Fruit fly (Drosophila melanogaster): Measurements from ENCODE around the gene side.
A peak's percentile ranks its signal among the peaks of the same experiment; 100 is the strongest.

side gene

DNA sequence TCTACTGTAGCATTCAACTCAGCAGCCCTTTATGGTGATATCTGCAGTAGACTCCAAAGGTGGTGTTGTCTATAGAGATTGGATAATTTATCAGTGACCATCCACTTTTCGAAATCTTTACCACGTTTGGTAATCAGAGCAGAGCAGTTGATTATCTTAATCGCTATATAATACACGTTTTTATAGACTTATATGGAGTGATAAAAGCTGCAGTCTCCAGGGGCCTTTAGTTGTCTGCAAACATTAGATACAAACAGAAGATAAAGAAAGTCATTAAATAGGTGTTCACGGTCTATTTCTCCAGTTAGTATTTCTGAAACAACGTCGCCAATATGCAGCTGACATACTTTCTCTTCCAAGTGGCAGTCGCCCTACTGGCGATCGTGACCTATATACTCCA, 41.1 kb upstream of the side start, which contains the start of gene Cyp6a18:
TSS of gene Cyp6a18 (plus strand) at position 301 of the 400 bp plus-strand sequence.
- TF ChIP-seq pzg (GFP tag; optimal IDR thresholded peaks at IDR 0.05) (no peak), trem (tag; optimal IDR thresholded peaks at IDR 0.05) (no peak), Bteb2 (GFP tag; optimal IDR thresholded peaks at IDR 0.05) (no peak), prd (optimal IDR thresholded peaks at IDR 0.05) (no peak), prd (GFP tag; IDR thresholded peaks at IDR 0.05) (no peak), pita (GFP tag; optimal IDR thresholded peaks at IDR 0.05) (no peak), da (GFP tag; optimal IDR thresholded peaks at IDR 0.05) (no peak), jing (GFP tag; optimal IDR thresholded peaks at IDR 0.05) (no peak), hkb (optimal IDR thresholded peaks at IDR 0.05) (no peak), hkb (GFP tag; IDR thresholded peaks at IDR 0.05) (no peak)

DNA sequence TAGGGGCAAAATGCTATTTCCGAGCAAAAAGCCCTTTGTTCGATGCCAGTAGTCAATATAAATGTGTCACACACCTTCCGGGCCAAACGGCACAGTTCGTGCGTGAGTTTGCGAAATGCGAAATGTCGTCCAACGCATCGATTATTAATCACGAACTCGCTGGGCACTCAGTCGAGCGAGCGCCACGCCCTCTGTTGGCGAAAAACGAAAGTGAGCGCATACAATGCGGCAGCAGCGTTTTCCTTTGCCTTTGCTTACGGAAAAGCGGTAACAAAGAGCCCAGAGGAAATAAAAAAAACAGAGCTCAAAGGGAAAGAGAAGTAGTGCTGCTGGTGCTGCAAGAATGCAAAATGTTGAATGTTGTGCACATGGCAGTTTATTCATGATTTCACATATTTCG, 40.2 kb upstream of the side start:
- TF ChIP-seq CTCF (GFP tag; optimal IDR thresholded peaks at IDR 0.05), result peak; percentile 77
- no peak for TF ChIP-seq Hsf (GFP tag; optimal IDR thresholded peaks at IDR 0.05)

DNA sequence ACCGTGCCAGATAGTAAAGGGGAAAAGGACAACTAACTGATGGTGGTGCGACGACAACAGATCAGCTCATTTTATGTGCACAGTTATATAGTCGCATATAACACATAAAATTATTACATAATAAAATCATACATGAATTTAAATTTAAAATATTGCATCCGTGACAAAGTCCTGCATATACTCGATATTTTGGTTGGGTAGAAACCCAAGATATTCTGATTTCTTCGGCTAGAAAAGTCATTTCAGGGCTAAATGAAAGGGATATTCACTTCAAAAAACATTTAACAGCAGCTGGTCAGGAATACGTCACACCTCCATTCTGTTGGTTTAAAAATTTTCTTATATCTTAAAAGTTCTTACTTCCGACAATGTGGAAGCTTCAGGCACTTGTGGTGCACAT, 26.6 kb upstream of the side start, which contains the start of gene CG13978:
TSS of gene CG13978 (plus strand) at position 301 of the 400 bp plus-strand sequence.
- no peak for TF ChIP-seq Dfd (GFP tag; optimal IDR thresholded peaks at IDR 0.05)
- TF ChIP-seq al (GFP tag; IDR thresholded peaks at IDR 0.05), result no peak
- TF ChIP-seq croc (GFP tag; conservative IDR thresholded peaks at IDR 0.05), result no peak
- TF ChIP-seq CG1024 (GFP tag; IDR thresholded peaks at IDR 0.05), result no peak
- TF ChIP-seq CG3847 (GFP tag; IDR thresholded peaks at IDR 0.05), result no peak
- no peak for TF ChIP-seq TFAM (GFP tag; optimal IDR thresholded peaks at IDR 0.05)

DNA sequence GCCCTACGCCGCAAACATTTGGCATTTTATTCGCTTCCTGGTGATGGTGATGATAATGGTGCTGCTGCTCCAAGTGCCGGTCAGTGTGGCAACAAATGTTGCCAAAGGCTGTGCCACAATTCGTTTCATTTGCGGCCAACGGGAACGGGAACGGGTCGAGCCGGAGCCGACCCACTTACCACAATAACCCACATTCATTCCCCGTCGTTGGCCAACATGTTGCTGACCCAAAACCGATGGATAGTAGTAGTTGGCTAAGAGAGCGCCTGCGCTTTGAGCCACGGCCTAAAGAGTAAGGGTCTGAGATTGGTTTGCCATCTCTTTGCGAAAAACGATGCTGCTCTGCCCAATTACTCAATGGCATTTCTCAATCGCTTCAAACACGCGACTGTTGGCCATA, 25.6 kb upstream of the side start:
- no peak for TF ChIP-seq org-1 (GFP tag; optimal IDR thresholded peaks at IDR 0.05)
- TF ChIP-seq CG11504 (tag; optimal IDR thresholded peaks at IDR 0.05), result peak; percentile 98
- no peak for TF ChIP-seq slbo (GFP tag; IDR thresholded peaks at IDR 0.05)
- TF ChIP-seq Trl (optimal IDR thresholded peaks at IDR 0.05), result peak in 1 of 2 experiments; percentile 19
- no peak for TF ChIP-seq Trl (GFP tag; optimal IDR thresholded peaks at IDR 0.05)
- TF ChIP-seq bowl (GFP tag; IDR thresholded peaks at IDR 0.05), result no peak
- peak; percentile 59 for TF ChIP-seq Deaf1 (tag; optimal IDR thresholded peaks at IDR 0.05)
- no peak for TF ChIP-seq CG1792 (GFP tag; optimal IDR thresholded peaks at IDR 0.05)
- peak; percentile 17 for TF ChIP-seq abd-A (tag; optimal IDR thresholded peaks at IDR 0.05)
- peak; percentile 37 for TF ChIP-seq CG3163 (GFP tag; optimal IDR thresholded peaks at IDR 0.05)
- TF ChIP-seq Optix (GFP tag; IDR thresholded peaks at IDR 0.05), result no peak

DNA sequence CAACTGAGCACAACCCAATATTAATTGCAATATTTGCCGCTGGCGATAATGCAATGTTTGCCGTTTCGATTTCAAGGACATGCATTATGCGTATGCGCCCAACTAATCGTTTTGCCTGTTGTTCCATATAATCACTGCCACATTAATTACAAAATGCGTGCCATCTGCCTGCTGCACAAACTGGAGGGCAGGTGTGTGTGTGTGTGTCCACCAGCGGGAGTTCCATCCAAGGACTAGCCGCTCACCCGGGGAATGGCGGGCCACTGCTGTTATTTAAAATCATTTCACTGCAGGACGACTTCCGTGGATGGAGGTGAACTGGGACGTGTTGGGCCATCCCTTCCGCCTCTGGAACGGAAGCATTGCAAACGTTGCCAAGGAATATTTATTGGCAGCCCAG, 8.0 kb upstream of the side start:
- no peak for TF ChIP-seq CG3407 (GFP tag; optimal IDR thresholded peaks at IDR 0.05)
- TF ChIP-seq zen (tag; optimal IDR thresholded peaks at IDR 0.05), result peak; percentile 91
- no peak for TF ChIP-seq CG1529 (GFP tag; optimal IDR thresholded peaks at IDR 0.05)

DNA sequence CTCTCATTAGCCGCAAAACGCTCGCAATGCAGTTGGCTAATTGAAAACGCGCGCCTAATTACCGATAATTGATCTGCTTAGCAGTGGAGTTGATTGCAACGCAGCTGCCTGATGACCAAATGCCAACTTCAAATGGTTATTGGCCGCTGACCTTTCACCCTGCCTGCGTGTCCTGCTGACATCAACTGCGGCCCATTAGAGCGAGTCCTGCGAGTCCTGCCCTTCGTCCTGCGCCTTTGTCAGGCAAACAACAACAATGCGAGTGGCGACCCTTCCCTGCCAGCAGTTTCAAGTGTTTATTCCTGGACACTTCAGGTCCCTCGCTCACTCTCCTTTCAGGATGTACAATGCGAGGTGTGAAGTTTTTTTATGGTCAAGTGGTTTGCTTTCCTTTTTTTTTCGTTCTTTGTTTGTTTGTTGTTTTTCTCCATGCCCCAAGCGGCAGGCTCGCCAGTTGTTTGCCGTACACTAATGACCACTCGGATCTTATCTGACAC, 5.2 kb upstream of the side start:
- TF ChIP-seq Sry-β (GFP tag; optimal IDR thresholded peaks at IDR 0.05), result no peak
- TF ChIP-seq twi (tag; optimal IDR thresholded peaks at IDR 0.05), result peak; percentile 13
- TF ChIP-seq tll (GFP tag; optimal IDR thresholded peaks at IDR 0.05), result peak in 1 of 2 experiments; percentile 91
- no peak for TF ChIP-seq Hr3 (GFP tag; optimal IDR thresholded peaks at IDR 0.05)
- no peak for TF ChIP-seq otp (GFP tag; IDR thresholded peaks at IDR 0.05)
- peak; percentile 77 for TF ChIP-seq zen (tag; optimal IDR thresholded peaks at IDR 0.05)
- no peak for TF ChIP-seq CG11247 (GFP tag; IDR thresholded peaks at IDR 0.05)
- TF ChIP-seq Hsf (GFP tag; optimal IDR thresholded peaks at IDR 0.05), result no peak
- peak in 1 of 2 experiments; percentile 29 for TF ChIP-seq eve (GFP tag; optimal IDR thresholded peaks at IDR 0.05)
- TF ChIP-seq kay (GFP tag; optimal IDR thresholded peaks at IDR 0.05), result no peak
- no peak for TF ChIP-seq CG17912 (GFP tag; optimal IDR thresholded peaks at IDR 0.05)
- TF ChIP-seq Dad (GFP tag; optimal IDR thresholded peaks at IDR 0.05), result no peak
- peak; percentile 79 for TF ChIP-seq D (optimal IDR thresholded peaks at IDR 0.05)
- no peak for TF ChIP-seq D (GFP tag; optimal IDR thresholded peaks at IDR 0.05)
- no peak for TF ChIP-seq CG7556 (GFP tag; optimal IDR thresholded peaks at IDR 0.05)
- no peak for TF ChIP-seq Spps (tag; optimal IDR thresholded peaks at IDR 0.05)
- no peak for TF ChIP-seq CG10366 (GFP tag; IDR thresholded peaks at IDR 0.05)
